Fruit fly (Drosophila melanogaster) whole organism, prepupa: ENCODE measurements around the gene Ilk.
A peak's percentile ranks its signal among the peaks of the same experiment; 100 is the strongest.

Experiments used
- Blimp-1 ChIP-seq: fragments of 200-800 bp; sonication (Bioruptor generic); optimal IDR thresholded peaks from 3 replicates; lab custom pipeline; 2017; ENCODE audit warnings: missing biosample characterization, missing genetic modification characterization, mild to moderate bottlenecking, moderate library complexity, missing genetic modification reagents
- CG15336 ChIP-seq: fragments of 200-800 bp; sonication (Bioruptor generic); IDR thresholded peaks from 2 replicates; pipeline ENCODE4 v1.3.6; 2022; ENCODE audit warnings: missing biosample characterization, missing genetic modification characterization
- CG6163 ChIP-seq: fragments of 200-800 bp; sonication (Bioruptor generic); IDR thresholded peaks from 3 replicates; pipeline ENCODE4 v1.3.6; 2022; ENCODE audit warnings: missing biosample characterization, missing genetic modification characterization
- Eip93F ChIP-seq: fragments of 200-800 bp; sonication (Bioruptor generic); optimal IDR thresholded peaks from 2 replicates; lab custom pipeline; 2016; ENCODE audit warnings: missing biosample characterization, mild to moderate bottlenecking, missing genetic modification characterization
- Ets96B ChIP-seq: fragments of 200-800 bp; optimal IDR thresholded peaks from 2 replicates; lab custom pipeline; 2019; ENCODE audit warnings: missing biosample characterization, mild to moderate bottlenecking, missing genetic modification characterization, moderate library complexity
- Gug ChIP-seq: fragments of 200-800 bp; sonication (Bioruptor generic); IDR thresholded peaks from 2 replicates; pipeline ENCODE4 v1.3.6; 2022; ENCODE audit warnings: missing biosample characterization, missing genetic modification characterization
- Lpt ChIP-seq: fragments of 200-800 bp; sonication (Bioruptor generic); optimal IDR thresholded peaks from 3 replicates; lab custom pipeline; 2016; ENCODE audit warnings: missing biosample characterization, missing genetic modification characterization
- Met ChIP-seq: fragments of 200-800 bp; sonication (Bioruptor generic); optimal IDR thresholded peaks from 3 replicates; lab custom pipeline; 2016; ENCODE audit warnings: missing biosample characterization, missing genetic modification characterization
- OdsH ChIP-seq: fragments of 200-800 bp; sonication (Bioruptor generic); optimal IDR thresholded peaks from 3 replicates; lab custom pipeline; 2016; ENCODE audit warnings: missing biosample characterization, missing genetic modification characterization
- Sox102F ChIP-seq: fragments of 200-800 bp; sonication (Bioruptor generic); optimal IDR thresholded peaks from 2 replicates; lab custom pipeline; 2016; ENCODE audit warnings: missing biosample characterization, mild to moderate bottlenecking, missing genetic modification characterization
- achi ChIP-seq: fragments of 200-800 bp; sonication (Bioruptor generic); optimal IDR thresholded peaks from 3 replicates; lab custom pipeline; 2016; ENCODE audit warnings: missing biosample characterization, missing genetic modification characterization
- eg ChIP-seq: fragments of 200-800 bp; sonication (Bioruptor generic); IDR thresholded peaks from 3 replicates; pipeline ENCODE4 v1.3.6; 2022; ENCODE audit warnings: missing biosample characterization, missing genetic modification characterization

DNA sequence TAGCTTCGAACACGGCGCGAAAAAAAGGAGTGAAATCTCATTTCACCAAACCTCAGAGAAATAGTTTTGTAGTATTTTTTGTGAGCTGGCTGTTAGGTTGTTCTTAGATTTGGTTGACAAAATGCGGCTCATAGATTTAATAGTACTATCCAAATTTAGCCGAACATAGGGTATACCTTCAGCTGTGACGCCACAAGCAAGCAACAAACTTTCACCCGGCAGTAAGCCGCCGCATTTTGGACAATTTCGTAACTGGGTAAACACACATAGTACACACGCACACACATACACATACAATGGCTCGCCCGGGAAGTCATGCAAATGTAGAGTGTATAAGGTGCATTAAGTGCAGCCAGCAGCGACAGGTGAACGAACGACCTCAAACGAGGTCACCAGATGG, 42.6 kb downstream of the Ilk start:
- TF ChIP-seq Gug (GFP tag; lab: Robert Waterston, UW) (no peak), Ets96B (tag; lab: Kevin White, UChicago) (no peak), Sox102F (no peak), eg (GFP tag; lab: Robert Waterston, UW) (peak; percentile 55; the same call in 2 of the 3 replicates), Lpt (GFP tag; lab: Kevin White, UChicago) (no peak), Blimp-1 (GFP tag; lab: Kevin White, UChicago) (no peak), OdsH (GFP tag; lab: Kevin White, UChicago) (peak; percentile 46), CG15336 (GFP tag; lab: Robert Waterston, UW) (peak; percentile 49), CG6163 (GFP tag; lab: Robert Waterston, UW) (peak; percentile 10; the same call in 1 of the 3 replicates), Met (GFP tag; lab: Kevin White, UChicago) (no peak), Eip93F (GFP tag; lab: Kevin White, UChicago) (no peak), achi (GFP tag; lab: Kevin White, UChicago) (peak; percentile 18)
